Worm (Caenorhabditis elegans): ENCODE measurements around the gene C54C6.7.
A peak's percentile ranks its signal among the peaks of the same experiment; 100 is the strongest.

C54C6.7 gene

ce11 chrIII:3542105-3542504 lies 4.1 kb downstream of the C54C6.7 start:
- TF ChIP-seq unc-62 (GFP tag; optimal IDR thresholded peaks at IDR 0.05) (no peak), aly-2 (tag; optimal IDR thresholded peaks at IDR 0.05) (no peak), nhr-11 (tag; optimal IDR thresholded peaks at IDR 0.05) (no peak), lsy-2 (tag; optimal IDR thresholded peaks at IDR 0.05) (peak in 1 of 2 experiments; percentile 26), sma-9 (GFP tag; optimal IDR thresholded peaks at IDR 0.05) (no peak), sma-9 (tag; optimal IDR thresholded peaks at IDR 0.05) (no peak), unc-55 (GFP tag; optimal IDR thresholded peaks at IDR 0.05) (peak; percentile 28), ceh-16 (tag; optimal IDR thresholded peaks at IDR 0.05) (no peak), nhr-129 (tag; optimal IDR thresholded peaks at IDR 0.05) (peak; percentile 22), sem-4 (tag; optimal IDR thresholded peaks at IDR 0.05) (peak; percentile 1), ztf-1 (GFP tag; conservative IDR thresholded peaks at IDR 0.05) (no peak), Y55F3AM.14 (GFP tag; optimal IDR thresholded peaks at IDR 0.05) (no peak), F13H6.1 (tag; optimal IDR thresholded peaks at IDR 0.05) (peak; percentile 19), fos-1 (tag; optimal IDR thresholded peaks at IDR 0.05) (no peak), C34F6.9 (tag; optimal IDR thresholded peaks at IDR 0.05) (peak; percentile 35), ztf-4 (tag; optimal IDR thresholded peaks at IDR 0.05) (no peak), ceh-82 (tag; optimal IDR thresholded peaks at IDR 0.05) (no peak), zag-1 (tag; optimal IDR thresholded peaks at IDR 0.05) (peak; percentile 85), R02D3.7 (tag; optimal IDR thresholded peaks at IDR 0.05) (no peak)

ce11 chrIII:3541539-3541938 lies 4.7 kb downstream of the C54C6.7 start, which contains the start of gene ben-1:
Gene ben-1 (minus strand): TSS chrIII:3541639.
- TF ChIP-seq lin-11 (tag; optimal IDR thresholded peaks at IDR 0.05) (no peak), nhr-10 (tag; optimal IDR thresholded peaks at IDR 0.05) (no peak), unc-39 (tag; optimal IDR thresholded peaks at IDR 0.05) (no peak), nhr-237 (tag; optimal IDR thresholded peaks at IDR 0.05) (no peak), skn-1 (tag; optimal IDR thresholded peaks at IDR 0.05) (no peak), sma-3 (GFP tag; optimal IDR thresholded peaks at IDR 0.05) (no peak), fos-1 (tag; optimal IDR thresholded peaks at IDR 0.05) (no peak)

ce11 chrIII:3541093-3541492 lies 5.1 kb downstream of the C54C6.7 start:
- no peak for TF ChIP-seq skn-1 (tag; optimal IDR thresholded peaks at IDR 0.05)
- no peak for TF ChIP-seq ama-1 (optimal IDR thresholded peaks at IDR 0.05)
- TF ChIP-seq Y55F3AM.14 (GFP tag; optimal IDR thresholded peaks at IDR 0.05) = no peak
- TF ChIP-seq sma-3 (GFP tag; optimal IDR thresholded peaks at IDR 0.05) = no peak
- TF ChIP-seq elt-3 (tag; optimal IDR thresholded peaks at IDR 0.05) = no peak
- no peak for TF ChIP-seq egl-27 (tag; optimal IDR thresholded peaks at IDR 0.05)
- TF ChIP-seq zag-1 (tag; optimal IDR thresholded peaks at IDR 0.05) = no peak
- no peak for TF ChIP-seq mab-5 (tag; optimal IDR thresholded peaks at IDR 0.05)
- TF ChIP-seq nhr-11 (tag; optimal IDR thresholded peaks at IDR 0.05) = no peak
- no peak for TF ChIP-seq peb-1 (tag; optimal IDR thresholded peaks at IDR 0.05)
- no peak for TF ChIP-seq ceh-16 (tag; optimal IDR thresholded peaks at IDR 0.05)
- TF ChIP-seq C34F6.9 (tag; optimal IDR thresholded peaks at IDR 0.05) = no peak
- no peak for TF ChIP-seq ztf-1 (GFP tag; conservative IDR thresholded peaks at IDR 0.05)
- TF ChIP-seq nhr-129 (tag; optimal IDR thresholded peaks at IDR 0.05) = no peak
- TF ChIP-seq unc-39 (tag; optimal IDR thresholded peaks at IDR 0.05) = no peak

- TF ChIP-seq F13H6.1 (tag; optimal IDR thresholded peaks at IDR 0.05) (peak; percentile 8), crh-2 (tag; optimal IDR thresholded peaks at IDR 0.05) (peak; percentile 37), skn-1 (tag; optimal IDR thresholded peaks at IDR 0.05) (no peak), lin-13 (GFP tag; optimal IDR thresholded peaks at IDR 0.05) (peak; percentile 68), fos-1 (tag; optimal IDR thresholded peaks at IDR 0.05) (peak; percentile 47), mbf-1 (tag; optimal IDR thresholded peaks at IDR 0.05) (no peak), lin-39 (tag; optimal IDR thresholded peaks at IDR 0.05) (no peak), nhr-6 (tag; optimal IDR thresholded peaks at IDR 0.05) (no peak), snpc-4 (tag; optimal IDR thresholded peaks at IDR 0.05) (no peak), mab-5 (tag; optimal IDR thresholded peaks at IDR 0.05) (no peak), unc-55 (GFP tag; optimal IDR thresholded peaks at IDR 0.05) (peak; percentile 83), sma-9 (GFP tag; optimal IDR thresholded peaks at IDR 0.05) (peak; percentile 34), sma-9 (tag; optimal IDR thresholded peaks at IDR 0.05) (no peak), nhr-25 (tag; optimal IDR thresholded peaks at IDR 0.05) (no peak), ztf-4 (tag; optimal IDR thresholded peaks at IDR 0.05) (no peak), nhr-23 (tag; optimal IDR thresholded peaks at IDR 0.05) (no peak), nhr-21 (tag; optimal IDR thresholded peaks at IDR 0.05) (peak; percentile 17), nhr-129 (tag; optimal IDR thresholded peaks at IDR 0.05) (peak; percentile 23), gmeb-1 (tag; optimal IDR thresholded peaks at IDR 0.05) (peak; percentile 55), C34F6.9 (tag; optimal IDR thresholded peaks at IDR 0.05) (peak; percentile 84), nhr-12 (tag; optimal IDR thresholded peaks at IDR 0.05) (no peak), nhr-237 (tag; optimal IDR thresholded peaks at IDR 0.05) (no peak), sma-3 (GFP tag; optimal IDR thresholded peaks at IDR 0.05) (peak; percentile 78), lsy-2 (tag; optimal IDR thresholded peaks at IDR 0.05) (peak; percentile 14 to 77), sem-4 (tag; optimal IDR thresholded peaks at IDR 0.05) (no peak), peb-1 (tag; optimal IDR thresholded peaks at IDR 0.05) (no peak)
Observed at ce11 chrIII:3540424-3540823, 5.8 kb downstream of the C54C6.7 start.
